Worm (Caenorhabditis elegans) whole organism, mixed stage, embryonic: Measurements from ENCODE around the gene K06B4.4.

Experiments used
- bed-3 ChIP-seq: fragments of 200-800 bp; sonication (Bioruptor generic); optimal IDR thresholded peaks from 3 replicates; lab custom pipeline; 2018; ENCODE audit warnings: mild to moderate bottlenecking, missing genetic modification characterization, moderate library complexity, missing compliant biosample characterization
- blmp-1 ChIP-seq: fragments of 150-350 bp; optimal IDR thresholded peaks from 2 replicates; lab custom pipeline; 2014; ENCODE audit warnings: missing biosample characterization, missing genetic modification characterization
- ceh-39 ChIP-seq: fragments of 150-350 bp; optimal IDR thresholded peaks from 2 replicates; lab custom pipeline; 2014; ENCODE audit warnings: missing biosample characterization, missing genetic modification characterization
- ceh-43 ChIP-seq: fragments of 200-800 bp; sonication (Bioruptor generic); optimal IDR thresholded peaks from 2 replicates; lab custom pipeline; 2018; ENCODE audit warnings: mild to moderate bottlenecking, missing genetic modification characterization, moderate library complexity, missing compliant biosample characterization
- ceh-83 ChIP-seq: fragments of 200-800 bp; sonication (Bioruptor generic); optimal IDR thresholded peaks from 2 replicates; lab custom pipeline; 2018; ENCODE audit warnings: mild to moderate bottlenecking, missing genetic modification characterization, missing compliant biosample characterization
- ces-1 ChIP-seq: fragments of 150-350 bp; optimal IDR thresholded peaks from 2 replicates; lab custom pipeline; 2014; ENCODE audit warnings: missing biosample characterization, missing genetic modification reagents, missing genetic modification characterization
- cnd-1 ChIP-seq: fragments of 200-800 bp; sonication (Bioruptor generic); optimal IDR thresholded peaks from 2 replicates; lab custom pipeline; 2018; ENCODE audit warnings: mild to moderate bottlenecking, missing genetic modification characterization, missing compliant biosample characterization
- drap-1 ChIP-seq: fragments of 200-800 bp; sonication (Bioruptor generic); optimal IDR thresholded peaks from 3 replicates; lab custom pipeline; 2018; ENCODE audit warnings: mild to moderate bottlenecking, missing genetic modification characterization, missing compliant biosample characterization
- elt-1 ChIP-seq: sonication (generic microtip); optimal IDR thresholded peaks from 2 replicates; lab custom pipeline; 2017; ENCODE audit warnings: missing genetic modification characterization, mild to moderate bottlenecking, missing compliant biosample characterization, antibody characterized with exemption, moderate library complexity, borderline replicate concordance; ENCODE audit not compliant: insufficient read depth
- flh-1 ChIP-seq: fragments of 200-800 bp; sonication (Bioruptor generic); optimal IDR thresholded peaks from 2 replicates; lab custom pipeline; 2018; ENCODE audit warnings: mild to moderate bottlenecking, missing genetic modification characterization, moderate library complexity, missing compliant biosample characterization
- ham-2 ChIP-seq: fragments of 200-800 bp; sonication (Bioruptor generic); optimal IDR thresholded peaks from 2 replicates; lab custom pipeline; 2018; ENCODE audit warnings: mild to moderate bottlenecking, missing genetic modification characterization, missing compliant biosample characterization
- hlh-1 ChIP-seq: fragments of 150-350 bp; optimal IDR thresholded peaks from 2 replicates; lab custom pipeline; 2014; ENCODE audit warnings: missing biosample characterization, missing genetic modification reagents, missing genetic modification characterization
- lin-13 ChIP-seq: fragments of 150-350 bp; optimal IDR thresholded peaks from 2 replicates; lab custom pipeline; 2014; ENCODE audit warnings: missing biosample characterization, missing genetic modification characterization
- lin-32 ChIP-seq: fragments of 200-800 bp; sonication (Bioruptor generic); optimal IDR thresholded peaks from 2 replicates; lab custom pipeline; 2018; ENCODE audit warnings: mild to moderate bottlenecking, missing genetic modification characterization, missing compliant biosample characterization
- lsy-2 ChIP-seq: fragments of 150-350 bp; optimal IDR thresholded peaks from 2 replicates; lab custom pipeline; 2014; ENCODE audit warnings: missing biosample characterization, missing genetic modification characterization
- mab-5 ChIP-seq: fragments of 150-350 bp; optimal IDR thresholded peaks from 2 replicates; lab custom pipeline; 2014; ENCODE audit warnings: missing biosample characterization, missing genetic modification characterization
- mep-1 ChIP-seq: fragments of 150-350 bp; optimal IDR thresholded peaks from 2 replicates; lab custom pipeline; 2017; ENCODE audit warnings: missing biosample characterization, missing genetic modification reagents, missing genetic modification characterization, inconsistent platforms
- mls-2 ChIP-seq: sonication (generic microtip); optimal IDR thresholded peaks from 2 replicates; lab custom pipeline; 2016; ENCODE audit warnings: mild to moderate bottlenecking, missing genetic modification characterization, moderate library complexity, missing compliant biosample characterization
- nhr-12 ChIP-seq: fragments of 150-350 bp; optimal IDR thresholded peaks from 2 replicates; lab custom pipeline; 2014; ENCODE audit warnings: missing biosample characterization, missing genetic modification characterization
- nhr-2 ChIP-seq: fragments of 150-350 bp; optimal IDR thresholded peaks from 2 replicates; lab custom pipeline; 2014; ENCODE audit warnings: missing biosample characterization, missing genetic modification characterization
- nhr-237 ChIP-seq: fragments of 150-350 bp; optimal IDR thresholded peaks from 2 replicates; lab custom pipeline; 2014; ENCODE audit warnings: missing biosample characterization, missing genetic modification characterization
- nhr-28 ChIP-seq: fragments of 150-350 bp; optimal IDR thresholded peaks from 2 replicates; lab custom pipeline; 2014; ENCODE audit warnings: missing biosample characterization, missing genetic modification characterization
- nhr-76 ChIP-seq: sonication (generic microtip); optimal IDR thresholded peaks from 2 replicates; lab custom pipeline; 2017; ENCODE audit warnings: missing biosample characterization, missing genetic modification characterization
- snpc-4 ChIP-seq: fragments of 150-350 bp; optimal IDR thresholded peaks from 2 replicates; lab custom pipeline; 2014; ENCODE audit warnings: missing biosample characterization, missing genetic modification characterization
- sptf-1 ChIP-seq: sonication (generic microtip); optimal IDR thresholded peaks from 2 replicates; lab custom pipeline; 2017; ENCODE audit warnings: mild to moderate bottlenecking, missing genetic modification characterization, moderate library complexity, missing compliant biosample characterization
- unc-120 ChIP-seq: sonication (generic microtip); optimal IDR thresholded peaks from 2 replicates; lab custom pipeline; 2017; ENCODE audit warnings: missing genetic modification characterization, missing compliant biosample characterization; ENCODE audit not compliant: poor library complexity, severe bottlenecking
- unc-39 ChIP-seq: fragments of 150-350 bp; optimal IDR thresholded peaks from 2 replicates; lab custom pipeline; 2014; ENCODE audit warnings: missing biosample characterization, missing genetic modification characterization
- unc-62 ChIP-seq: fragments of 150-350 bp; optimal IDR thresholded peaks from 2 replicates; lab custom pipeline; 2014; ENCODE audit warnings: missing biosample characterization, missing genetic modification reagents, missing genetic modification characterization
- zip-8 ChIP-seq: fragments of 150-350 bp; optimal IDR thresholded peaks from 2 replicates; lab custom pipeline; 2014; ENCODE audit warnings: missing biosample characterization, missing genetic modification characterization
- ztf-11 ChIP-seq: fragments of 150-350 bp; optimal IDR thresholded peaks from 2 replicates; lab custom pipeline; 2014; ENCODE audit warnings: missing biosample characterization, missing genetic modification characterization

Gene K06B4.4

ce11 chrV:15689952-15690351, 21.0 kb downstream of the K06B4.4 start, which contains the start of gene nhr-268:
nhr-268 (plus strand) TSS chrV:15690252.
- TF ChIP-seq ztf-11 (no peak), unc-120 (tag; lab: Kevin White, UChicago) (no peak), sptf-1 (tag; lab: Kevin White, UChicago) (no peak)
- TF ChIP-seq, all 35 proteins: peak for 0

- no peak for TF ChIP-seq ceh-39
- no peak for TF ChIP-seq elt-1 (tag; lab: Kevin White, UChicago)
- TF ChIP-seq mep-1 (tag; lab: Kevin White, UChicago) = no peak
- no peak for TF ChIP-seq ceh-43
- TF ChIP-seq mls-2 = no peak
- TF ChIP-seq lin-32 (GFP tag; lab: Kevin White, UChicago) = no peak
- TF ChIP-seq nhr-76 = no peak
- TF ChIP-seq cnd-1 (tag; lab: Kevin White, UChicago) = no peak
- TF ChIP-seq unc-120 (tag; lab: Kevin White, UChicago) = no peak
- no peak for TF ChIP-seq lsy-2 (tag; lab: Kevin White, UChicago)
- TF ChIP-seq nhr-12 (tag; lab: Kevin White, UChicago) = no peak
Measured at ce11 chrV:15693682-15694081, 24.7 kb downstream of the K06B4.4 start, which contains the start of gene nhr-198. nhr-198 (plus strand) TSS chrV:15693994.

- no peak for TF ChIP-seq ham-2 (GFP tag; lab: Kevin White, UChicago)
- no peak for TF ChIP-seq unc-62 (GFP tag; lab: Kevin White, UChicago)
- no peak for TF ChIP-seq blmp-1 (tag; lab: Kevin White, UChicago)
- TF ChIP-seq bed-3 (GFP tag; lab: Kevin White, UChicago) = no peak
- TF ChIP-seq mls-2 = no peak
- no peak for TF ChIP-seq nhr-76
- TF ChIP-seq ztf-11 = no peak
- no peak for TF ChIP-seq hlh-1
- TF ChIP-seq, all 35 proteins: peak for 0
Measured at ce11 chrV:15698099-15698498, 29.1 kb downstream of the K06B4.4 start, which contains the start of gene srx-29. srx-29 (minus strand) TSS chrV:15698199.

ce11 chrV:15699799-15700198, 30.8 kb downstream of the K06B4.4 start, which contains the start of gene nhr-199:
nhr-199 (minus strand) TSS chrV:15699899.
- TF ChIP-seq nhr-76 (no peak), ztf-11 (no peak), unc-62 (GFP tag; lab: Kevin White, UChicago) (no peak), sptf-1 (tag; lab: Kevin White, UChicago) (no peak), nhr-2 (tag; lab: Kevin White, UChicago) (no peak), snpc-4 (tag; lab: Kevin White, UChicago) (no peak), ceh-39 (no peak), nhr-237 (tag; lab: Kevin White, UChicago) (no peak), mab-5 (tag; lab: Kevin White, UChicago) (no peak), zip-8 (tag; lab: Kevin White, UChicago) (no peak), mep-1 (tag; lab: Kevin White, UChicago) (no peak), hlh-1 (no peak), drap-1 (GFP tag; lab: Kevin White, UChicago) (no peak), lin-32 (GFP tag; lab: Kevin White, UChicago) (no peak), unc-39 (tag; lab: Kevin White, UChicago) (no peak), ces-1 (GFP tag; lab: Kevin White, UChicago) (no peak)

- TF ChIP-seq lin-13 (no peak), ztf-11 (no peak)
- TF ChIP-seq, all 35 proteins: peak for 0
Measured at ce11 chrV:15702263-15702662, 33.3 kb downstream of the K06B4.4 start, which contains the start of gene nhr-53. nhr-53 (minus strand) TSS chrV:15702363.

ce11 chrV:15704745-15705144, 35.8 kb downstream of the K06B4.4 start, which contains the start of gene twk-34:
twk-34 (plus strand) TSS chrV:15704960.
- TF ChIP-seq unc-39 (tag; lab: Kevin White, UChicago) = no peak
- no peak for TF ChIP-seq lin-32 (GFP tag; lab: Kevin White, UChicago)
- no peak for TF ChIP-seq snpc-4 (tag; lab: Kevin White, UChicago)
- TF ChIP-seq flh-1 (GFP tag; lab: Kevin White, UChicago) = no peak
- TF ChIP-seq elt-1 (tag; lab: Kevin White, UChicago) = no peak
- no peak for TF ChIP-seq unc-120 (tag; lab: Kevin White, UChicago)
- no peak for TF ChIP-seq unc-62 (GFP tag; lab: Kevin White, UChicago)
- no peak for TF ChIP-seq ztf-11
- TF ChIP-seq zip-8 (tag; lab: Kevin White, UChicago) = no peak
- no peak for TF ChIP-seq mls-2
- no peak for TF ChIP-seq nhr-237 (tag; lab: Kevin White, UChicago)
- no peak for TF ChIP-seq nhr-28
- TF ChIP-seq bed-3 (GFP tag; lab: Kevin White, UChicago) = no peak
- TF ChIP-seq ceh-83 (GFP tag; lab: Kevin White, UChicago) = no peak
- no peak for TF ChIP-seq nhr-12 (tag; lab: Kevin White, UChicago)
- TF ChIP-seq ham-2 (GFP tag; lab: Kevin White, UChicago) = no peak
